Fruit fly (Drosophila melanogaster) whole organism, embryonic: Measurements from ENCODE around the gene dsx-c73A.

ENCODE experiments used
- ATbp ChIP-seq: fragments of 200-800 bp; sonication (Bioruptor generic); optimal IDR thresholded peaks from 2 replicates; lab custom pipeline; 2017; ENCODE audit warnings: missing biosample characterization, mild to moderate bottlenecking, missing genetic modification characterization, missing genetic modification reagents
- Asciz ChIP-seq: fragments of 200-800 bp; sonication (Bioruptor generic); optimal IDR thresholded peaks from 2 replicates; lab custom pipeline; 2017; ENCODE audit warnings: missing biosample characterization, mild to moderate bottlenecking, missing genetic modification characterization, missing genetic modification reagents
- Awh ChIP-seq: fragments of 200-800 bp; sonication (Bioruptor generic); IDR thresholded peaks from 2 replicates; pipeline ENCODE4, ENCODE4 v1.3.6; 2022; ENCODE audit warnings: missing biosample characterization, missing genetic modification characterization
- Bdp1 ChIP-seq: fragments of 200-800 bp; sonication (Bioruptor generic); optimal IDR thresholded peaks from 3 replicates; lab custom pipeline; 2016; ENCODE audit warnings: missing biosample characterization, missing genetic modification characterization
- CG11093 ChIP-seq: fragments of 200-800 bp; sonication (Bioruptor generic); IDR thresholded peaks from 3 replicates; pipeline ENCODE4 v1.3.6; 2022; ENCODE audit warnings: missing biosample characterization, missing genetic modification characterization
- CG11504 ChIP-seq: fragments of 200-800 bp; sonication (Bioruptor generic); optimal IDR thresholded peaks from 3 replicates; lab custom pipeline; 2019; ENCODE audit warnings: missing biosample characterization, mild to moderate bottlenecking, missing genetic modification characterization, moderate library complexity
- CG11696 ChIP-seq: fragments of 200-800 bp; sonication (Bioruptor generic); IDR thresholded peaks from 2 replicates; pipeline ENCODE4 v1.3.6; 2022; ENCODE audit warnings: missing biosample characterization, missing genetic modification characterization
- CG13624 ChIP-seq: fragments of 200-800 bp; sonication (Bioruptor generic); optimal IDR thresholded peaks from 2 replicates; lab custom pipeline; 2016; ENCODE audit warnings: missing biosample characterization, missing genetic modification characterization
- CG14667 ChIP-seq: fragments of 200-800 bp; sonication (Bioruptor generic); IDR thresholded peaks from 2 replicates; pipeline ENCODE4 v1.3.6; 2022; ENCODE audit warnings: missing biosample characterization, missing genetic modification characterization
- CG1529 ChIP-seq: fragments of 200-800 bp; sonication (Bioruptor generic); optimal IDR thresholded peaks from 3 replicates; lab custom pipeline; 2018; ENCODE audit warnings: missing biosample characterization, missing genetic modification characterization
- CG1603 ChIP-seq: fragments of 200-800 bp; sonication (Bioruptor generic); optimal IDR thresholded peaks from 2 replicates; lab custom pipeline; 2019; ENCODE audit warnings: missing biosample characterization, mild to moderate bottlenecking, missing genetic modification characterization, moderate library complexity
- CG17359 ChIP-seq: fragments of 200-800 bp; sonication (Bioruptor generic); optimal IDR thresholded peaks from 3 replicates; lab custom pipeline; 2018; ENCODE audit warnings: missing biosample characterization, mild to moderate bottlenecking, missing genetic modification characterization, moderate library complexity
- CG2199 ChIP-seq: fragments of 200-800 bp; sonication (Bioruptor generic); IDR thresholded peaks from 3 replicates; pipeline ENCODE4 v1.3.6; 2022; ENCODE audit warnings: missing biosample characterization, missing genetic modification characterization
- CG31365 ChIP-seq: fragments of 200-800 bp; sonication (Bioruptor generic); optimal IDR thresholded peaks from 2 replicates; lab custom pipeline; 2018; ENCODE audit warnings: missing biosample characterization, mild to moderate bottlenecking, missing genetic modification characterization
- CG3163 ChIP-seq: fragments of 200-800 bp; sonication (Bioruptor generic); optimal IDR thresholded peaks from 3 replicates; lab custom pipeline; 2016; ENCODE audit warnings: missing biosample characterization, missing genetic modification characterization
- CG3281 ChIP-seq: fragments of 200-800 bp; sonication (Bioruptor generic); optimal IDR thresholded peaks from 3 replicates; lab custom pipeline; 2017; ENCODE audit warnings: missing biosample characterization, mild to moderate bottlenecking, missing genetic modification characterization
- CG3847 ChIP-seq: fragments of 200-800 bp; sonication (Bioruptor generic); IDR thresholded peaks from 2 replicates; pipeline ENCODE4 v1.3.6; 2022; ENCODE audit warnings: missing biosample characterization, missing genetic modification characterization
- CG7556 ChIP-seq: fragments of 200-800 bp; sonication (Bioruptor generic); optimal IDR thresholded peaks from 2 replicates; lab custom pipeline; 2017; ENCODE audit warnings: missing biosample characterization, mild to moderate bottlenecking, missing genetic modification characterization
- CG8388 ChIP-seq: fragments of 200-800 bp; sonication (Bioruptor generic); optimal IDR thresholded peaks from 2 replicates; lab custom pipeline; 2019; ENCODE audit warnings: missing biosample characterization, mild to moderate bottlenecking, missing genetic modification characterization, moderate library complexity
- Dip2 ChIP-seq: fragments of 200-800 bp; sonication (Bioruptor generic); IDR thresholded peaks from 2 replicates; pipeline ENCODE4 v1.3.6; 2022; ENCODE audit warnings: missing biosample characterization, missing genetic modification characterization
- Drgx ChIP-seq: fragments of 200-800 bp; sonication (Bioruptor generic); IDR thresholded peaks from 2 replicates; pipeline ENCODE4 v1.3.6; 2022; ENCODE audit warnings: missing biosample characterization, missing genetic modification characterization
- E2f1 ChIP-seq: fragments of 200-800 bp; sonication (Bioruptor generic); IDR thresholded peaks from 2 replicates; pipeline ENCODE4 v1.3.6; 2022; ENCODE audit warnings: missing biosample characterization, missing genetic modification characterization
- H15 ChIP-seq: fragments of 200-800 bp; sonication (Bioruptor generic); IDR thresholded peaks from 3 replicates; pipeline ENCODE4 v1.3.6; 2022; ENCODE audit warnings: missing biosample characterization, missing genetic modification characterization
- NK7.1 ChIP-seq: fragments of 200-800 bp; sonication (Bioruptor generic); optimal IDR thresholded peaks from 3 replicates; lab custom pipeline; 2016; ENCODE audit warnings: missing biosample characterization, missing genetic modification characterization
- Stat92E ChIP-seq, 3 experiments: fragments of >200 bp in 2 of 3; fragments of 200-800 bp in 1 of 3; sonication (Bioruptor generic) in 1 of 3; optimal IDR thresholded peaks; 2 replicates each; lab custom pipeline; 2017 to 2019; ENCODE audit warnings: missing biosample characterization in 3 of 3, missing genetic modification characterization in 3 of 3, mild to moderate bottlenecking in 1 of 3, moderate library complexity in 1 of 3
- Xrp1 ChIP-seq: fragments of 200-800 bp; sonication (Bioruptor generic); IDR thresholded peaks from 2 replicates; pipeline ENCODE4 v1.3.6; 2022; ENCODE audit warnings: missing biosample characterization, missing genetic modification characterization
- bsh ChIP-seq, 2 experiments: fragments of 200-800 bp; sonication (Bioruptor generic); optimal IDR thresholded peaks; 2 replicates each; lab custom pipeline; 2017 to 2018; ENCODE audit warnings: mild to moderate bottlenecking in 2 of 2, missing biosample characterization in 2 of 2, missing genetic modification characterization in 2 of 2, moderate library complexity in 1 of 2
- ci ChIP-seq: fragments of 200-800 bp; sonication (Bioruptor generic); IDR thresholded peaks from 3 replicates; pipeline ENCODE4 v1.3.6; 2022; ENCODE audit warnings: missing biosample characterization, missing genetic modification characterization
- cwo ChIP-seq: fragments of 200-800 bp; sonication (Bioruptor generic); optimal IDR thresholded peaks from 3 replicates; lab custom pipeline; 2017; ENCODE audit warnings: missing biosample characterization, missing genetic modification characterization, mild to moderate bottlenecking, moderate library complexity, missing genetic modification reagents
- dmrt99B ChIP-seq: fragments of 200-800 bp; sonication (Bioruptor generic); optimal IDR thresholded peaks from 2 replicates; lab custom pipeline; 2018; ENCODE audit warnings: missing biosample characterization, mild to moderate bottlenecking, missing genetic modification characterization, moderate library complexity
- eve ChIP-seq, 2 experiments: fragments of >200 bp; optimal IDR thresholded peaks; 2 replicates each; lab custom pipeline; 2017; ENCODE audit warnings: missing biosample characterization in 2 of 2, missing genetic modification characterization in 2 of 2
- eyg ChIP-seq: fragments of 200-800 bp; sonication (Bioruptor generic); optimal IDR thresholded peaks from 3 replicates; lab custom pipeline; 2016; ENCODE audit warnings: missing biosample characterization, missing genetic modification characterization
- inv ChIP-seq: fragments of 200-800 bp; sonication (Bioruptor generic); IDR thresholded peaks from 2 replicates; pipeline ENCODE4 v1.3.6; 2022; ENCODE audit warnings: missing biosample characterization, missing genetic modification characterization; ENCODE audit not compliant: partially characterized antibody
- jumu ChIP-seq: fragments of 200-800 bp; sonication (Bioruptor generic); optimal IDR thresholded peaks from 3 replicates; lab custom pipeline; 2016; ENCODE audit warnings: missing biosample characterization, missing genetic modification characterization
- lab ChIP-seq: fragments of 200-800 bp; sonication (Bioruptor generic); optimal IDR thresholded peaks from 3 replicates; lab custom pipeline; 2017; ENCODE audit warnings: missing biosample characterization, missing genetic modification characterization, mild to moderate bottlenecking, moderate library complexity, missing genetic modification reagents
- lov ChIP-seq, 2 experiments: fragments of 200-800 bp in 1 of 2; fragments of >200 bp in 1 of 2; sonication (Bioruptor generic) in 1 of 2; IDR thresholded peaks in 1 of 2; optimal IDR thresholded peaks in 1 of 2; 2 replicates in 1 of 2; 3 replicates in 1 of 2; pipeline versions ENCODE4 v1.3.6 to Lab custom; 2017 to 2022; ENCODE audit warnings: missing biosample characterization in 1 of 2, missing genetic modification characterization in 1 of 2
- nau ChIP-seq: fragments of 200-800 bp; sonication (Bioruptor generic); optimal IDR thresholded peaks from 3 replicates; lab custom pipeline; 2017; ENCODE audit warnings: missing biosample characterization, mild to moderate bottlenecking, missing genetic modification characterization, missing genetic modification reagents
- nerfin-1 ChIP-seq: fragments of 200-800 bp; sonication (Bioruptor generic); optimal IDR thresholded peaks from 3 replicates; lab custom pipeline; 2019; ENCODE audit warnings: missing biosample characterization, mild to moderate bottlenecking, missing genetic modification characterization, moderate library complexity
- pho ChIP-seq: fragments of 200-800 bp; sonication (Bioruptor generic); optimal IDR thresholded peaks from 2 replicates; lab custom pipeline; 2016; ENCODE audit warnings: missing biosample characterization, missing genetic modification characterization
- phol ChIP-seq: fragments of 200-800 bp; sonication (Bioruptor generic); optimal IDR thresholded peaks from 3 replicates; lab custom pipeline; 2018; ENCODE audit warnings: missing biosample characterization, mild to moderate bottlenecking, missing genetic modification characterization, moderate library complexity
- pros ChIP-seq: fragments of 200-800 bp; sonication (Bioruptor generic); optimal IDR thresholded peaks from 3 replicates; lab custom pipeline; 2019; ENCODE audit warnings: missing biosample characterization, mild to moderate bottlenecking, missing genetic modification characterization, moderate library complexity
- pum ChIP-seq: fragments of 200-800 bp; sonication (Bioruptor generic); optimal IDR thresholded peaks from 2 replicates; lab custom pipeline; 2016; ENCODE audit warnings: missing biosample characterization, missing genetic modification characterization
- row ChIP-seq: fragments of 200-800 bp; sonication (Bioruptor generic); IDR thresholded peaks from 3 replicates; pipeline ENCODE4 v1.3.6; 2022; ENCODE audit warnings: missing biosample characterization, missing genetic modification characterization
- sens ChIP-seq: fragments of 200-800 bp; sonication (Bioruptor generic); peaks from one replicate; lab custom pipeline; 2016; ENCODE audit warnings: missing biosample characterization, missing genetic modification characterization
- slou ChIP-seq: fragments of 200-800 bp; sonication (Bioruptor generic); optimal IDR thresholded peaks from 3 replicates; lab custom pipeline; 2016; ENCODE audit warnings: missing biosample characterization, missing genetic modification characterization
- sob ChIP-seq: fragments of 200-800 bp; sonication (Bioruptor generic); IDR thresholded peaks from 2 replicates; pipeline ENCODE4 v1.3.6; 2022; ENCODE audit warnings: missing biosample characterization, missing genetic modification characterization
- tap ChIP-seq: fragments of 200-800 bp; optimal IDR thresholded peaks from 3 replicates; lab custom pipeline; 2019; ENCODE audit warnings: missing biosample characterization, mild to moderate bottlenecking, missing genetic modification characterization, moderate library complexity
- toy ChIP-seq: fragments of 200-800 bp; sonication (Bioruptor generic); IDR thresholded peaks from 2 replicates; pipeline ENCODE4 v1.3.6; 2022; ENCODE audit warnings: missing biosample characterization, missing genetic modification characterization
- trh ChIP-seq: fragments of 200-800 bp; sonication (Bioruptor generic); optimal IDR thresholded peaks from 2 replicates; lab custom pipeline; 2016; ENCODE audit warnings: missing biosample characterization, missing genetic modification characterization

dsx-c73A gene

DNA sequence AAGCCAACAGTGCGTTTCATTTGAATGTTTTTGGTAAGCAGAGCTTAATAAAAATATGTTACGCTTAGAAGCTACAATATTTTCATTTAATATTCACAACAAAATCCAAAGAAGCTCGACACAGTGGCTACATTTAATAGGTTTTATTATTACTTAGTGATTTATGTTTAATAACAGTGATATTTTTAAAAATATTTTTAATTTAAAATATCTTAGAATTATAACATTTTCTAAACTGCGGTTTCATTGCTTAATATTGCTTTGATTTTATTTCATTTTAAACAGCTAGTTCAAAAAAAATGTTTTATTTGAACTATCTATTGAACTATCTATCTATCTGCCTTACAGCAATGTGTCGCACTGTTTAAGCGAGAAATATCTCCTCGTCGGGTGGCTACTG lies 36.1 kb upstream of the dsx-c73A start (continued):
- TF ChIP-seq Asciz (GFP tag; lab: Kevin White, UChicago) = peak; percentile 24
- TF ChIP-seq CG13624 (GFP tag; lab: Kevin White, UChicago) = no peak
- TF ChIP-seq phol (tag; lab: Kevin White, UChicago) = peak; percentile 19
- TF ChIP-seq Dip2 (GFP tag; lab: Robert Waterston, UW) = no peak
- TF ChIP-seq CG11504 (tag; lab: Kevin White, UChicago) = peak; percentile 22

DNA sequence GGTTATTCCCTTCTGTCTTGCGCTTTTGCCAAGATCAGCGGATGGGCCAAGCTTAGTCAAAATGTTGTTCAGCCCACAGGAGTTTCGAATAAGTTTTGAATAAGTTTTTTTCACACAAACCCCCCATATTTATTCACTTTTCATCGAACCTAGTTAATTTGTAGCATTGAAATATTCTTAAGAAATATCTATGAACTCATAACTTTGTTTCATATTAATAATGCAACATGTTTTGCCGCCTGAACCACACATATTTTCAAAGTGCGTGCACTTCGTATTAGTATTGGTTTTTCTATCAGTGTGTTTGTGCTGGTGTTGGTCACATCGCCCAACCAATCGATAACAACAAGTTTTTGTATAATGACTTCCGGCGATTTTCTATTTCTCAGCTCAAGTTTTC lies 34.7 kb upstream of the dsx-c73A start:
- TF ChIP-seq pros (no peak), eyg (GFP tag; lab: Kevin White, UChicago) (no peak), CG3163 (no peak), sens (GFP tag; lab: Kevin White, UChicago) (peak; percentile 94), sob (GFP tag; lab: Robert Waterston, UW) (peak; percentile 16; the same call in 1 of the 2 replicates), NK7.1 (GFP tag; lab: Kevin White, UChicago) (no peak), CG1603 (tag; lab: Kevin White, UChicago) (peak; percentile 58), CG7556 (GFP tag; lab: Kevin White, UChicago) (peak; percentile 6), pho (GFP tag; lab: Kevin White, UChicago) (no peak), tap (no peak), CG3281 (GFP tag; lab: Kevin White, UChicago) (no peak), E2f1 (GFP tag; lab: Robert Waterston, UW) (peak; percentile 58), CG31365 (no peak), nau (GFP tag; lab: Kevin White, UChicago) (no peak), trh (GFP tag; lab: Kevin White, UChicago) (no peak), eve (GFP tag; optimal IDR thresholded peaks at IDR 0.05; lab: Kevin White, UChicago) (no peak), CG11093 (GFP tag; lab: Robert Waterston, UW) (peak; percentile 48; the same call in 1 of the 3 replicates), Bdp1 (GFP tag; lab: Kevin White, UChicago) (no peak), CG1529 (no peak), pum (GFP tag; lab: Kevin White, UChicago) (peak; percentile 24), CG17359 (peak; percentile 60), jumu (GFP tag; lab: Kevin White, UChicago) (no peak), ci (peak; percentile 64; the same call in 2 of the 3 replicates), CG14667 (no peak), CG2199 (GFP tag; lab: Robert Waterston, UW) (no peak), lab (GFP tag; lab: Kevin White, UChicago) (no peak), inv (no peak), lov (optimal IDR thresholded peaks at IDR 0.05; lab: Kevin White, UChicago) (no peak), lov (GFP tag; IDR thresholded peaks at IDR 0.05; lab: Robert Waterston, UW) (0 out of 3 replicates have a peak, but pooled peaks have one; percentile 39), row (peak; percentile 42; the same call in 2 of the 3 replicates), CG8388 (GFP tag; lab: Kevin White, UChicago) (peak; percentile 48), Drgx (GFP tag; lab: Robert Waterston, UW) (peak; percentile 37), ATbp (GFP tag; lab: Kevin White, UChicago) (peak; percentile 67), dmrt99B (tag; lab: Kevin White, UChicago) (peak; percentile 44), cwo (GFP tag; lab: Kevin White, UChicago) (no peak), Xrp1 (GFP tag; lab: Robert Waterston, UW) (peak; percentile 75), slou (no peak), Stat92E (GFP tag; optimal IDR thresholded peaks at IDR 0.05; lab: Kevin White, UChicago) (no peak), CG3847 (no peak), nerfin-1 (peak; percentile 2), Awh (0 out of 2 replicates have a peak, but pooled peaks have one; percentile 34), toy (GFP tag; lab: Robert Waterston, UW) (no peak), CG11696 (no peak), bsh (GFP tag; optimal IDR thresholded peaks at IDR 0.05; lab: Kevin White, UChicago) (peak in 1 of 2 experiments; percentile 17), H15 (GFP tag; lab: Robert Waterston, UW) (peak; percentile 65; the same call in 2 of the 3 replicates)
